Fruit fly (Drosophila melanogaster) whole organism: Measurements from ENCODE around the gene CG43246.

ENCODE experiments used
- CG8478 ChIP-seq: fragments of >200 bp; optimal IDR thresholded peaks from 2 replicates; lab custom pipeline; 2018; ENCODE audit warnings: inconsistent platforms
- Dll ChIP-seq: fragments of >200 bp; optimal IDR thresholded peaks from 2 replicates; lab custom pipeline; 2017
- EcR ChIP-seq, 2 experiments: fragments of >200 bp; optimal IDR thresholded peaks; 2 replicates each; lab custom pipeline; 2017; ENCODE audit warnings: missing biosample characterization in 2 of 2, missing genetic modification characterization in 2 of 2, missing genetic modification reagents in 2 of 2
- pan ChIP-seq: fragments of >200 bp; optimal IDR thresholded peaks from 2 replicates; lab custom pipeline; 2017
- psq ChIP-seq: fragments of >200 bp; optimal IDR thresholded peaks from 2 replicates; lab custom pipeline; 2017
- usp ChIP-seq: fragments of >200 bp; optimal IDR thresholded peaks from 2 replicates; lab custom pipeline; 2017; ENCODE audit warnings: missing biosample characterization, missing genetic modification characterization, mixed read lengths

Gene CG43246

dm6 chr3L:14536042-14536684 lies at the start of gene CG43246, which contains the start of gene bbg:
Gene CG43246 (plus strand): TSS chr3L:14536634.
Gene bbg (minus strand): TSS chr3L:14536276.
- no peak for TF ChIP-seq Dll
- TF ChIP-seq EcR (GFP tag; optimal IDR thresholded peaks at IDR 0.05; lab: Kevin White, UChicago): no peak
- no peak for TF ChIP-seq psq (lab: Kevin White, UChicago)
- no peak for TF ChIP-seq pan (lab: Kevin White, UChicago)
- TF ChIP-seq CG8478 (lab: Kevin White, UChicago): no peak
- TF ChIP-seq usp (GFP tag; lab: Kevin White, UChicago): no peak

- TF ChIP-seq psq (lab: Kevin White, UChicago) (no peak), usp (GFP tag; lab: Kevin White, UChicago) (no peak), pan (lab: Kevin White, UChicago) (no peak), EcR (GFP tag; optimal IDR thresholded peaks at IDR 0.05; lab: Kevin White, UChicago) (no peak), Dll (no peak), CG8478 (lab: Kevin White, UChicago) (no peak)
Observed at dm6 chr3L:14497479-14497878, 39.0 kb upstream of the CG43246 start.

dm6 chr3L:14509981-14510380 lies 26.5 kb upstream of the CG43246 start:
- no peak for TF ChIP-seq Dll
- TF ChIP-seq psq (lab: Kevin White, UChicago): no peak
- TF ChIP-seq CG8478 (lab: Kevin White, UChicago): no peak

dm6 chr3L:14513286-14513685 lies 23.1 kb upstream of the CG43246 start:
- TF ChIP-seq CG8478 (lab: Kevin White, UChicago): no peak
- TF ChIP-seq psq (lab: Kevin White, UChicago): no peak
- TF ChIP-seq pan (lab: Kevin White, UChicago): no peak
- TF ChIP-seq usp (GFP tag; lab: Kevin White, UChicago): no peak
- TF ChIP-seq Dll: no peak
- no peak for TF ChIP-seq EcR (GFP tag; optimal IDR thresholded peaks at IDR 0.05; lab: Kevin White, UChicago)

- TF ChIP-seq pan (lab: Kevin White, UChicago) (no peak), EcR (GFP tag; optimal IDR thresholded peaks at IDR 0.05; lab: Kevin White, UChicago) (no peak), Dll (no peak), CG8478 (lab: Kevin White, UChicago) (no peak), usp (GFP tag; lab: Kevin White, UChicago) (no peak), psq (lab: Kevin White, UChicago) (no peak)
Observed at dm6 chr3L:14515690-14516089, 20.7 kb upstream of the CG43246 start.

dm6 chr3L:14517525-14517924 lies 18.9 kb upstream of the CG43246 start, which contains the start of gene CG9592:
Gene CG9592 (plus strand): TSS chr3L:14517825.
- TF ChIP-seq usp (GFP tag; lab: Kevin White, UChicago) (no peak), pan (lab: Kevin White, UChicago) (no peak), Dll (no peak), EcR (GFP tag; optimal IDR thresholded peaks at IDR 0.05; lab: Kevin White, UChicago) (no peak), psq (lab: Kevin White, UChicago) (no peak), CG8478 (lab: Kevin White, UChicago) (no peak)

- TF ChIP-seq psq (lab: Kevin White, UChicago) (no peak), EcR (GFP tag; optimal IDR thresholded peaks at IDR 0.05; lab: Kevin White, UChicago) (no peak), usp (GFP tag; lab: Kevin White, UChicago) (no peak), Dll (no peak), CG8478 (lab: Kevin White, UChicago) (no peak), pan (lab: Kevin White, UChicago) (no peak)
Observed at dm6 chr3L:14521590-14521989, 14.8 kb upstream of the CG43246 start, which contains the start of gene CG4613. Gene CG4613 (minus strand): TSS chr3L:14521690.

dm6 chr3L:14522483-14523362 lies 13.7 kb upstream of the CG43246 start:
- TF ChIP-seq EcR (GFP tag; optimal IDR thresholded peaks at IDR 0.05; lab: Kevin White, UChicago) (no peak), Dll (no peak), psq (lab: Kevin White, UChicago) (no peak), pan (lab: Kevin White, UChicago) (no peak), usp (GFP tag; lab: Kevin White, UChicago) (no peak), CG8478 (lab: Kevin White, UChicago) (no peak)

- TF ChIP-seq Dll (no peak), EcR (GFP tag; optimal IDR thresholded peaks at IDR 0.05; lab: Kevin White, UChicago) (no peak), psq (lab: Kevin White, UChicago) (no peak), pan (lab: Kevin White, UChicago) (no peak), usp (GFP tag; lab: Kevin White, UChicago) (no peak), CG8478 (lab: Kevin White, UChicago) (no peak)
Observed at dm6 chr3L:14531802-14532201, 4.6 kb upstream of the CG43246 start.

- TF ChIP-seq usp (GFP tag; lab: Kevin White, UChicago) (no peak), Dll (no peak), psq (lab: Kevin White, UChicago) (no peak), pan (lab: Kevin White, UChicago) (no peak), EcR (GFP tag; optimal IDR thresholded peaks at IDR 0.05; lab: Kevin White, UChicago) (no peak), CG8478 (lab: Kevin White, UChicago) (no peak)
Observed at dm6 chr3L:14533110-14533509, 3.3 kb upstream of the CG43246 start.

dm6 chr3L:14534619-14535018 lies 1.8 kb upstream of the CG43246 start:
- TF ChIP-seq pan (lab: Kevin White, UChicago) (no peak), Dll (no peak), usp (GFP tag; lab: Kevin White, UChicago) (no peak), EcR (GFP tag; optimal IDR thresholded peaks at IDR 0.05; lab: Kevin White, UChicago) (no peak), CG8478 (lab: Kevin White, UChicago) (no peak), psq (lab: Kevin White, UChicago) (no peak)
